Worm (Caenorhabditis elegans) whole organism, early embryonic: ENCODE data around the gene lron-3.

Experiments
- B0310.2 ChIP-seq: sonication (generic microtip); optimal IDR thresholded peaks from 2 replicates; lab custom pipeline; 2016; ENCODE audit warnings: mild to moderate bottlenecking, missing genetic modification characterization, missing compliant biosample characterization
- F13C5.2 ChIP-seq: sonication (generic microtip); optimal IDR thresholded peaks from 2 replicates; lab custom pipeline; 2017; ENCODE audit warnings: mild to moderate bottlenecking, missing genetic modification characterization, inconsistent platforms, missing compliant biosample characterization
- aly-1 ChIP-seq: sonication (generic microtip); optimal IDR thresholded peaks from 2 replicates; lab custom pipeline; 2016; ENCODE audit warnings: missing genetic modification characterization, missing compliant biosample characterization
- ama-1 ChIP-seq: fragments of 150-350 bp; optimal IDR thresholded peaks from 2 replicates; lab custom pipeline; 2014
- ceh-13 ChIP-seq: fragments of 200-800 bp; sonication (Bioruptor generic); optimal IDR thresholded peaks from 2 replicates; lab custom pipeline; 2018; ENCODE audit warnings: mild to moderate bottlenecking, missing genetic modification characterization, missing compliant biosample characterization
- ceh-36 ChIP-seq: sonication (generic microtip); optimal IDR thresholded peaks from 2 replicates; lab custom pipeline; 2016; ENCODE audit warnings: missing genetic modification characterization, inconsistent platforms, missing compliant biosample characterization
- ets-7 ChIP-seq: sonication (generic microtip); optimal IDR thresholded peaks from 2 replicates; lab custom pipeline; 2016; ENCODE audit warnings: missing genotype, missing genetic modification characterization, missing compliant biosample characterization
- flt-1 ChIP-seq: fragments of 200-800 bp; sonication (Bioruptor generic); IDR thresholded peaks from 2 replicates; pipeline ENCODE4 v1.3.6; 2022; ENCODE audit warnings: missing genetic modification characterization, missing compliant biosample characterization
- hmbx-1 ChIP-seq: sonication (generic microtip); optimal IDR thresholded peaks from 2 replicates; lab custom pipeline; 2016; ENCODE audit warnings: mild to moderate bottlenecking, missing genetic modification characterization, missing compliant biosample characterization
- hmg-4 ChIP-seq: fragments of 200-800 bp; sonication (Bioruptor generic); optimal IDR thresholded peaks from 2 replicates; lab custom pipeline; 2018; ENCODE audit warnings: mild to moderate bottlenecking, missing genetic modification characterization, missing compliant biosample characterization
- hnd-1 ChIP-seq: sonication (generic microtip); optimal IDR thresholded peaks from 2 replicates; lab custom pipeline; 2016; ENCODE audit warnings: missing genetic modification characterization, missing compliant biosample characterization
- pes-1 ChIP-seq: fragments of 200-800 bp; sonication (Bioruptor generic); IDR thresholded peaks from 2 replicates; pipeline ENCODE4 v1.3.6; 2022; ENCODE audit warnings: missing genetic modification reagents, missing genetic modification characterization, missing compliant biosample characterization
- scrt-1 ChIP-seq: fragments of 200-800 bp; sonication (Bioruptor generic); IDR thresholded peaks from 2 replicates; pipeline ENCODE4 v1.3.6; 2022; ENCODE audit warnings: missing genetic modification characterization, missing compliant biosample characterization
- sea-1 ChIP-seq: fragments of 200-800 bp; sonication (Bioruptor generic); conservative IDR thresholded peaks from 2 replicates; pipeline ENCODE4 v1.3.6; 2022; ENCODE audit warnings: missing genetic modification characterization, missing compliant biosample characterization
- tbx-11 ChIP-seq: fragments of 200-800 bp; sonication (Bioruptor generic); IDR thresholded peaks from 2 replicates; pipeline ENCODE4 v1.3.6; 2022; ENCODE audit warnings: missing genetic modification characterization, missing compliant biosample characterization
- tbx-37 ChIP-seq: fragments of 200-800 bp; sonication (Bioruptor generic); conservative IDR thresholded peaks from 2 replicates; pipeline ENCODE4 v1.3.6; 2022; ENCODE audit warnings: missing genetic modification reagents, missing genetic modification characterization, missing compliant biosample characterization
- tra-4 ChIP-seq: sonication (generic microtip); optimal IDR thresholded peaks from 2 replicates; lab custom pipeline; 2017; ENCODE audit warnings: missing genetic modification characterization, missing compliant biosample characterization

The lron-3 gene

ce11 chrX:15544671-15545070, 13.1 kb downstream of the lron-3 start:
- no peak for TF ChIP-seq ama-1 (lab: Kevin White, UChicago)
- no peak for TF ChIP-seq ceh-36 (tag; lab: Kevin White, UChicago)
- TF ChIP-seq sea-1: no peak
- TF ChIP-seq hnd-1 (tag; lab: Kevin White, UChicago): no peak
- no peak for TF ChIP-seq pes-1
- TF ChIP-seq B0310.2 (tag; lab: Kevin White, UChicago): no peak
- no peak for TF ChIP-seq scrt-1 (GFP tag; lab: Robert Waterston, UW)
- no peak for TF ChIP-seq F13C5.2 (tag; lab: Kevin White, UChicago)
- TF ChIP-seq hmg-4 (GFP tag; lab: Kevin White, UChicago): no peak
- no peak for TF ChIP-seq hmbx-1 (tag; lab: Kevin White, UChicago)
- no peak for TF ChIP-seq flt-1
- TF ChIP-seq tra-4 (tag; lab: Kevin White, UChicago): no peak
- no peak for TF ChIP-seq ets-7 (tag; lab: Kevin White, UChicago)
- no peak for TF ChIP-seq tbx-37 (GFP tag; lab: Robert Waterston, UW)
- no peak for TF ChIP-seq ceh-13 (GFP tag; lab: Kevin White, UChicago)
- no peak for TF ChIP-seq tbx-11 (GFP tag; lab: Robert Waterston, UW)
- TF ChIP-seq aly-1 (tag; lab: Kevin White, UChicago): no peak

ce11 chrX:15541437-15541836, 16.3 kb downstream of the lron-3 start:
- TF ChIP-seq flt-1 (no peak), ceh-36 (tag; lab: Kevin White, UChicago) (peak; percentile 10)

- no peak for TF ChIP-seq ets-7 (tag; lab: Kevin White, UChicago)
- no peak for TF ChIP-seq tbx-11 (GFP tag; lab: Robert Waterston, UW)
- no peak for TF ChIP-seq ama-1 (lab: Kevin White, UChicago)
- TF ChIP-seq tra-4 (tag; lab: Kevin White, UChicago): no peak
- no peak for TF ChIP-seq B0310.2 (tag; lab: Kevin White, UChicago)
- TF ChIP-seq hmg-4 (GFP tag; lab: Kevin White, UChicago): no peak
- no peak for TF ChIP-seq ceh-36 (tag; lab: Kevin White, UChicago)
- TF ChIP-seq scrt-1 (GFP tag; lab: Robert Waterston, UW): no peak
- no peak for TF ChIP-seq pes-1
Observed at ce11 chrX:15539299-15539698, 18.4 kb downstream of the lron-3 start.

- TF ChIP-seq sea-1 (no peak), tbx-37 (GFP tag; lab: Robert Waterston, UW) (no peak), ceh-36 (tag; lab: Kevin White, UChicago) (no peak), ceh-13 (GFP tag; lab: Kevin White, UChicago) (no peak), aly-1 (tag; lab: Kevin White, UChicago) (no peak), ets-7 (tag; lab: Kevin White, UChicago) (no peak), scrt-1 (GFP tag; lab: Robert Waterston, UW) (no peak), hnd-1 (tag; lab: Kevin White, UChicago) (no peak), flt-1 (no peak), tbx-11 (GFP tag; lab: Robert Waterston, UW) (no peak), hmg-4 (GFP tag; lab: Kevin White, UChicago) (no peak)
Observed at ce11 chrX:15537362-15537761, 20.4 kb downstream of the lron-3 start, which contains the start of the genes olrn-1 and C02C6.14. olrn-1 (plus strand) TSS chrX:15537662. C02C6.14 (plus strand) TSS chrX:15537665.

- TF ChIP-seq hmg-4 (GFP tag; lab: Kevin White, UChicago) (no peak), aly-1 (tag; lab: Kevin White, UChicago) (no peak), ama-1 (lab: Kevin White, UChicago) (no peak), flt-1 (no peak), B0310.2 (tag; lab: Kevin White, UChicago) (no peak), tbx-37 (GFP tag; lab: Robert Waterston, UW) (no peak), ceh-36 (tag; lab: Kevin White, UChicago) (no peak), ceh-13 (GFP tag; lab: Kevin White, UChicago) (no peak), tbx-11 (GFP tag; lab: Robert Waterston, UW) (no peak), tra-4 (tag; lab: Kevin White, UChicago) (no peak), hmbx-1 (tag; lab: Kevin White, UChicago) (no peak), F13C5.2 (tag; lab: Kevin White, UChicago) (no peak), ets-7 (tag; lab: Kevin White, UChicago) (no peak)
Observed at ce11 chrX:15536017-15536416, 21.7 kb downstream of the lron-3 start.

- TF ChIP-seq hmg-4 (GFP tag; lab: Kevin White, UChicago): peak; percentile 64
- no peak for TF ChIP-seq tbx-11 (GFP tag; lab: Robert Waterston, UW)
- TF ChIP-seq F13C5.2 (tag; lab: Kevin White, UChicago): peak; percentile 11
Observed at ce11 chrX:15535190-15535636, 22.5 kb downstream of the lron-3 start.

- TF ChIP-seq flt-1: no peak
- no peak for TF ChIP-seq ceh-36 (tag; lab: Kevin White, UChicago)
- no peak for TF ChIP-seq ets-7 (tag; lab: Kevin White, UChicago)
- no peak for TF ChIP-seq sea-1
- TF ChIP-seq tra-4 (tag; lab: Kevin White, UChicago): no peak
- no peak for TF ChIP-seq hmbx-1 (tag; lab: Kevin White, UChicago)
- no peak for TF ChIP-seq tbx-37 (GFP tag; lab: Robert Waterston, UW)
- no peak for TF ChIP-seq B0310.2 (tag; lab: Kevin White, UChicago)
Observed at ce11 chrX:15533260-15533659, 24.5 kb downstream of the lron-3 start.

ce11 chrX:15528472-15528871, 29.3 kb downstream of the lron-3 start:
- TF ChIP-seq B0310.2 (tag; lab: Kevin White, UChicago) (no peak), hmg-4 (GFP tag; lab: Kevin White, UChicago) (no peak), hmbx-1 (tag; lab: Kevin White, UChicago) (no peak), tra-4 (tag; lab: Kevin White, UChicago) (no peak), sea-1 (no peak), ama-1 (lab: Kevin White, UChicago) (no peak), ets-7 (tag; lab: Kevin White, UChicago) (no peak), tbx-37 (GFP tag; lab: Robert Waterston, UW) (no peak)
